Worm (Caenorhabditis elegans) whole organism, L4/young adult: ENCODE results near the gene unc-17.

Source experiments
- W03F9.2 ChIP-seq: fragments of 150-350 bp; optimal IDR thresholded peaks from 2 replicates; lab custom pipeline; 2014; ENCODE audit warnings: missing biosample characterization, missing genetic modification characterization
- dao-5 ChIP-seq: sonication (generic microtip); optimal IDR thresholded peaks from 2 replicates; lab custom pipeline; 2016; ENCODE audit warnings: missing genotype, missing genetic modification characterization, moderate library complexity, missing compliant biosample characterization
- him-1 ChIP-seq: sonication (generic microtip); optimal IDR thresholded peaks from 2 replicates; lab custom pipeline; 2016; ENCODE audit warnings: missing genotype, missing genetic modification reagents, missing genetic modification characterization, missing compliant biosample characterization

Gene unc-17

ce11 chrIV:3648634-3649240 is 24.2 kb upstream of the unc-17 start, which contains the start of gene CC8.2:
TSS of gene CC8.2 (minus strand) at chrIV:3648684.
- TF ChIP-seq W03F9.2 (tag; lab: Kevin White, UChicago) (no peak), dao-5 (tag; lab: Kevin White, UChicago) (no peak), him-1 (no peak)

- no peak for TF ChIP-seq dao-5 (tag; lab: Kevin White, UChicago)
- TF ChIP-seq W03F9.2 (tag; lab: Kevin White, UChicago) = no peak
- no peak for TF ChIP-seq him-1
These were observed 23.1 kb upstream of the unc-17 start for ce11 chrIV:3647551-3647950.

- no peak for TF ChIP-seq him-1
- TF ChIP-seq W03F9.2 (tag; lab: Kevin White, UChicago) = no peak
- no peak for TF ChIP-seq dao-5 (tag; lab: Kevin White, UChicago)
These were observed 22.0 kb upstream of the unc-17 start for ce11 chrIV:3646338-3647154.

- TF ChIP-seq him-1 = no peak
- TF ChIP-seq dao-5 (tag; lab: Kevin White, UChicago) = no peak
- TF ChIP-seq W03F9.2 (tag; lab: Kevin White, UChicago) = no peak
These were observed 21.0 kb upstream of the unc-17 start for ce11 chrIV:3645487-3645886.

ce11 chrIV:3644863-3645378 is 20.4 kb upstream of the unc-17 start:
- TF ChIP-seq him-1 (no peak), W03F9.2 (tag; lab: Kevin White, UChicago) (no peak), dao-5 (tag; lab: Kevin White, UChicago) (no peak)

- TF ChIP-seq W03F9.2 (tag; lab: Kevin White, UChicago) (no peak), him-1 (no peak)
These were observed 17.7 kb upstream of the unc-17 start, which contains the start of gene CC8.3 for ce11 chrIV:3642189-3642588. TSS of gene CC8.3 (minus strand) at chrIV:3642289.

ce11 chrIV:3638250-3638926 is 13.9 kb upstream of the unc-17 start:
- TF ChIP-seq W03F9.2 (tag; lab: Kevin White, UChicago) = no peak

- TF ChIP-seq W03F9.2 (tag; lab: Kevin White, UChicago) = no peak
- TF ChIP-seq him-1 = peak; percentile 18
- TF ChIP-seq dao-5 (tag; lab: Kevin White, UChicago) = peak; percentile 70
These were observed 12.1 kb upstream of the unc-17 start, which contains the start of gene madf-9 for ce11 chrIV:3636528-3637129. TSS of gene madf-9 (plus strand) at chrIV:3637079.

- TF ChIP-seq dao-5 (tag; lab: Kevin White, UChicago) (no peak), him-1 (no peak), W03F9.2 (tag; lab: Kevin White, UChicago) (no peak)
These were observed 8.8 kb upstream of the unc-17 start, which contains the start of gene ZC416.2 for ce11 chrIV:3633254-3633653. TSS of gene ZC416.2 (plus strand) at chrIV:3633619.

ce11 chrIV:3632475-3632874 is 8.0 kb upstream of the unc-17 start:
- no peak for TF ChIP-seq dao-5 (tag; lab: Kevin White, UChicago)
- no peak for TF ChIP-seq W03F9.2 (tag; lab: Kevin White, UChicago)
- TF ChIP-seq him-1 = no peak

ce11 chrIV:3628896-3629641 is 4.6 kb upstream of the unc-17 start:
- TF ChIP-seq him-1 (no peak), dao-5 (tag; lab: Kevin White, UChicago) (no peak), W03F9.2 (tag; lab: Kevin White, UChicago) (no peak)

- TF ChIP-seq dao-5 (tag; lab: Kevin White, UChicago) (no peak), W03F9.2 (tag; lab: Kevin White, UChicago) (no peak), him-1 (no peak)
These were observed 1.9 kb upstream of the unc-17 start for ce11 chrIV:3626447-3626846.
